Fruit fly (Drosophila melanogaster) whole organism, embryonic: ENCODE measurements around the gene CG46464.

Experiments
- CG10543 ChIP-seq: fragments of 200-800 bp; sonication (Bioruptor generic); optimal IDR thresholded peaks from 3 replicates; lab custom pipeline; 2017; ENCODE audit warnings: missing biosample characterization, mild to moderate bottlenecking, missing genetic modification characterization, moderate library complexity
- CG10565 ChIP-seq: fragments of 200-800 bp; sonication (Bioruptor generic); optimal IDR thresholded peaks from 3 replicates; lab custom pipeline; 2016; ENCODE audit warnings: missing biosample characterization, mild to moderate bottlenecking, missing genetic modification characterization
- CG10959 ChIP-seq: fragments of 200-800 bp; sonication (Bioruptor generic); IDR thresholded peaks from 2 replicates; pipeline ENCODE4 v1.3.6; 2022; ENCODE audit warnings: missing biosample characterization, missing genetic modification characterization
- CG12071 ChIP-seq: fragments of 200-800 bp; sonication (Bioruptor generic); optimal IDR thresholded peaks from 3 replicates; lab custom pipeline; 2018; ENCODE audit warnings: missing biosample characterization, mild to moderate bottlenecking, missing genetic modification characterization
- CG15073 ChIP-seq: fragments of 200-800 bp; sonication (Bioruptor generic); optimal IDR thresholded peaks from 2 replicates; lab custom pipeline; 2016; ENCODE audit warnings: missing biosample characterization, missing genetic modification characterization
- CG15479 ChIP-seq: fragments of 200-800 bp; sonication (Bioruptor generic); optimal IDR thresholded peaks from 3 replicates; lab custom pipeline; 2019; ENCODE audit warnings: missing biosample characterization, mild to moderate bottlenecking, missing genetic modification characterization, moderate library complexity
- CG15696 ChIP-seq: fragments of 200-800 bp; sonication (Bioruptor generic); optimal IDR thresholded peaks from 2 replicates; lab custom pipeline; 2019; ENCODE audit warnings: missing biosample characterization, mild to moderate bottlenecking, missing genetic modification characterization, moderate library complexity
- CG1602 ChIP-seq: fragments of 200-800 bp; sonication (Bioruptor generic); optimal IDR thresholded peaks from 3 replicates; lab custom pipeline; 2016; ENCODE audit warnings: missing biosample characterization, missing genetic modification characterization
- CG17328 ChIP-seq: fragments of 200-800 bp; sonication (Bioruptor generic); IDR thresholded peaks from 2 replicates; pipeline ENCODE4 v1.3.6; 2022; ENCODE audit warnings: missing biosample characterization, missing genetic modification characterization
- CG17385 ChIP-seq: fragments of 200-800 bp; sonication (Bioruptor generic); optimal IDR thresholded peaks from 3 replicates; lab custom pipeline; 2018; ENCODE audit warnings: missing biosample characterization, mild to moderate bottlenecking, missing genetic modification characterization
- CG18011 ChIP-seq: fragments of 200-800 bp; sonication (Bioruptor generic); optimal IDR thresholded peaks from 2 replicates; lab custom pipeline; 2017; ENCODE audit warnings: missing biosample characterization, missing genetic modification characterization, mild to moderate bottlenecking, moderate library complexity, missing genotype
- CG2116 ChIP-seq: fragments of 200-800 bp; sonication (Bioruptor generic); optimal IDR thresholded peaks from 3 replicates; lab custom pipeline; 2018; ENCODE audit warnings: missing biosample characterization, mild to moderate bottlenecking, missing genetic modification characterization
- CG2120 ChIP-seq: fragments of 200-800 bp; sonication (Bioruptor generic); optimal IDR thresholded peaks from 3 replicates; lab custom pipeline; 2016; ENCODE audit warnings: missing biosample characterization, missing genetic modification characterization
- CG2678 ChIP-seq: fragments of 200-800 bp; sonication (Bioruptor generic); optimal IDR thresholded peaks from 3 replicates; lab custom pipeline; 2019; ENCODE audit warnings: missing biosample characterization, mild to moderate bottlenecking, missing genetic modification characterization, moderate library complexity
- CG30431 ChIP-seq: fragments of 200-800 bp; sonication (Bioruptor generic); optimal IDR thresholded peaks from 2 replicates; lab custom pipeline; 2017; ENCODE audit warnings: missing biosample characterization, missing genetic modification characterization
- CG33557 ChIP-seq: fragments of 200-800 bp; sonication (Bioruptor generic); optimal IDR thresholded peaks from 2 replicates; lab custom pipeline; 2019; ENCODE audit warnings: missing biosample characterization, mild to moderate bottlenecking, missing genetic modification characterization, moderate library complexity
- CG3847 ChIP-seq: fragments of 200-800 bp; sonication (Bioruptor generic); IDR thresholded peaks from 2 replicates; pipeline ENCODE4 v1.3.6; 2022; ENCODE audit warnings: missing biosample characterization, missing genetic modification characterization
- CG3995 ChIP-seq: fragments of 200-800 bp; sonication (Bioruptor generic); optimal IDR thresholded peaks from 3 replicates; lab custom pipeline; 2016; ENCODE audit warnings: missing biosample characterization, missing genetic modification characterization
- CG4404 ChIP-seq: fragments of 200-800 bp; sonication (Bioruptor generic); IDR thresholded peaks from 2 replicates; pipeline ENCODE4 v1.3.6; 2022; ENCODE audit warnings: missing biosample characterization, missing genetic modification characterization
- CG8359 ChIP-seq: fragments of 200-800 bp; sonication (Bioruptor generic); optimal IDR thresholded peaks from 2 replicates; lab custom pipeline; 2017; ENCODE audit warnings: missing biosample characterization, mild to moderate bottlenecking, missing genetic modification characterization, borderline replicate concordance
- CrebB ChIP-seq: fragments of 200-800 bp; sonication (Bioruptor generic); optimal IDR thresholded peaks from 3 replicates; lab custom pipeline; 2018; ENCODE audit warnings: missing biosample characterization, mild to moderate bottlenecking, missing genetic modification characterization
- Dll ChIP-seq: fragments of 200-800 bp; sonication (Bioruptor generic); IDR thresholded peaks from 4 replicates; pipeline ENCODE4 v1.3.6; 2022; ENCODE audit warnings: missing biosample characterization, missing genetic modification characterization; ENCODE audit not compliant: partially characterized antibody
- Ets97D ChIP-seq: fragments of 200-800 bp; sonication (Bioruptor generic); optimal IDR thresholded peaks from 3 replicates; lab custom pipeline; 2016; ENCODE audit warnings: missing biosample characterization, missing genetic modification characterization
- Hsf ChIP-seq: fragments of 200-800 bp; sonication (Bioruptor generic); optimal IDR thresholded peaks from 3 replicates; lab custom pipeline; 2016; ENCODE audit warnings: missing biosample characterization, missing genetic modification characterization
- Lhr ChIP-seq: fragments of 200-800 bp; sonication (Bioruptor generic); optimal IDR thresholded peaks from 3 replicates; lab custom pipeline; 2017; ENCODE audit warnings: mild to moderate bottlenecking, missing biosample characterization, missing genetic modification reagents, missing genetic modification characterization
- MBD-R2 ChIP-seq: fragments of 200-800 bp; sonication (Bioruptor generic); IDR thresholded peaks from 2 replicates; pipeline ENCODE4 v1.3.6; 2022; ENCODE audit warnings: missing biosample characterization, missing genetic modification characterization
- Mes4 ChIP-seq: fragments of 200-800 bp; sonication (Bioruptor generic); optimal IDR thresholded peaks from 2 replicates; lab custom pipeline; 2016; ENCODE audit warnings: missing biosample characterization, missing genetic modification characterization
- NC2β ChIP-seq: fragments of 200-800 bp; sonication (Bioruptor generic); optimal IDR thresholded peaks from 2 replicates; lab custom pipeline; 2016; ENCODE audit warnings: missing biosample characterization, missing genetic modification characterization
- NFAT ChIP-seq: fragments of 200-800 bp; sonication (Bioruptor generic); IDR thresholded peaks from 2 replicates; pipeline ENCODE4 v1.3.6; 2022; ENCODE audit warnings: missing biosample characterization, missing genetic modification characterization
- NK7.1 ChIP-seq: fragments of 200-800 bp; sonication (Bioruptor generic); optimal IDR thresholded peaks from 3 replicates; lab custom pipeline; 2016; ENCODE audit warnings: missing biosample characterization, missing genetic modification characterization
- Ptx1 ChIP-seq: fragments of 200-800 bp; sonication (Bioruptor generic); IDR thresholded peaks from 2 replicates; pipeline ENCODE4 v1.3.6; 2022; ENCODE audit warnings: missing biosample characterization, missing genetic modification characterization
- Ravus ChIP-seq: fragments of 200-800 bp; sonication (Bioruptor generic); IDR thresholded peaks from 2 replicates; pipeline ENCODE4 v1.3.6; 2022; ENCODE audit warnings: missing biosample characterization, missing genetic modification characterization
- Scr ChIP-seq: fragments of 200-800 bp; sonication (Bioruptor generic); IDR thresholded peaks from 2 replicates; pipeline ENCODE4 v1.3.6; 2022; ENCODE audit warnings: missing biosample characterization, missing genetic modification characterization; ENCODE audit not compliant: partially characterized antibody
- Sin3A ChIP-seq: fragments of >200 bp; optimal IDR thresholded peaks from 2 replicates; lab custom pipeline; 2018
- YL-1 ChIP-seq: fragments of 200-800 bp; sonication (Bioruptor generic); optimal IDR thresholded peaks from 3 replicates; lab custom pipeline; 2017; ENCODE audit warnings: missing biosample characterization, mild to moderate bottlenecking, missing genetic modification characterization
- bbx ChIP-seq: fragments of 200-800 bp; sonication (Bioruptor generic); IDR thresholded peaks from 2 replicates; pipeline ENCODE4 v1.3.6; 2022; ENCODE audit warnings: missing biosample characterization, missing genetic modification characterization; ENCODE audit not compliant: partially characterized antibody
- dm ChIP-seq: fragments of 200-800 bp; sonication (Bioruptor generic); optimal IDR thresholded peaks from 3 replicates; lab custom pipeline; 2016; ENCODE audit warnings: missing biosample characterization, missing genetic modification characterization
- en ChIP-seq: fragments of 200-800 bp; sonication (Bioruptor generic); optimal IDR thresholded peaks from 2 replicates; lab custom pipeline; 2016; ENCODE audit warnings: missing biosample characterization, missing genetic modification characterization
- eve ChIP-seq, 2 experiments: fragments of >200 bp; optimal IDR thresholded peaks; 2 replicates each; lab custom pipeline; 2017; ENCODE audit warnings: missing biosample characterization in 2 of 2, missing genetic modification characterization in 2 of 2
- fru ChIP-seq: fragments of >200 bp; optimal IDR thresholded peaks from 2 replicates; lab custom pipeline; 2017
- lab ChIP-seq: fragments of 200-800 bp; sonication (Bioruptor generic); optimal IDR thresholded peaks from 3 replicates; lab custom pipeline; 2017; ENCODE audit warnings: missing biosample characterization, missing genetic modification characterization, mild to moderate bottlenecking, moderate library complexity, missing genetic modification reagents
- lilli ChIP-seq: fragments of 200-800 bp; sonication (Bioruptor generic); optimal IDR thresholded peaks from 3 replicates; lab custom pipeline; 2016; ENCODE audit warnings: missing biosample characterization, missing genetic modification characterization
- nau ChIP-seq: fragments of 200-800 bp; sonication (Bioruptor generic); optimal IDR thresholded peaks from 3 replicates; lab custom pipeline; 2017; ENCODE audit warnings: missing biosample characterization, mild to moderate bottlenecking, missing genetic modification characterization, missing genetic modification reagents
- nerfin-1 ChIP-seq: fragments of 200-800 bp; sonication (Bioruptor generic); optimal IDR thresholded peaks from 3 replicates; lab custom pipeline; 2019; ENCODE audit warnings: missing biosample characterization, mild to moderate bottlenecking, missing genetic modification characterization, moderate library complexity
- odd ChIP-seq: fragments of 200-800 bp; sonication (Bioruptor generic); optimal IDR thresholded peaks from 2 replicates; lab custom pipeline; 2017; ENCODE audit warnings: missing biosample characterization, mild to moderate bottlenecking, missing genetic modification characterization
- otp ChIP-seq: fragments of 200-800 bp; sonication (Bioruptor generic); IDR thresholded peaks from 3 replicates; pipeline ENCODE4, ENCODE4 v1.3.6; 2022; ENCODE audit warnings: missing biosample characterization, missing genetic modification characterization
- sens-2 ChIP-seq: fragments of 200-800 bp; sonication (Bioruptor generic); IDR thresholded peaks from 2 replicates; pipeline ENCODE4 v1.3.6; 2022; ENCODE audit warnings: missing biosample characterization, missing genetic modification characterization
- sisA ChIP-seq: fragments of 200-800 bp; sonication (Bioruptor generic); IDR thresholded peaks from 2 replicates; pipeline ENCODE4 v1.3.6; 2022; ENCODE audit warnings: missing biosample characterization, missing genetic modification characterization
- tap ChIP-seq: fragments of 200-800 bp; optimal IDR thresholded peaks from 3 replicates; lab custom pipeline; 2019; ENCODE audit warnings: missing biosample characterization, mild to moderate bottlenecking, missing genetic modification characterization, moderate library complexity
- tx ChIP-seq: fragments of 200-800 bp; sonication (Bioruptor generic); optimal IDR thresholded peaks from 2 replicates; lab custom pipeline; 2016; ENCODE audit warnings: missing biosample characterization, missing genetic modification characterization
- vnd ChIP-seq: fragments of 200-800 bp; sonication (Bioruptor generic); IDR thresholded peaks from 3 replicates; pipeline ENCODE4 v1.3.6; 2022; ENCODE audit warnings: missing biosample characterization, missing genetic modification characterization; ENCODE audit not compliant: partially characterized antibody

Gene CG46464

dm6 chrX:17423310-17423945 is 20.4 kb downstream of the CG46464 start, which contains the start of gene ENGase (continued):
- no peak for TF ChIP-seq CG15696 (tag; lab: Kevin White, UChicago)
- TF ChIP-seq CG10959 (GFP tag; lab: Robert Waterston, UW) = no peak
- no peak for TF ChIP-seq CG18011 (GFP tag; lab: Kevin White, UChicago)
- no peak for TF ChIP-seq CG12071 (GFP tag; lab: Kevin White, UChicago)
- peak; percentile 76 for TF ChIP-seq Sin3A (lab: Kevin White, UChicago)
- no peak for TF ChIP-seq eve (GFP tag; optimal IDR thresholded peaks at IDR 0.05; lab: Kevin White, UChicago)
- no peak for TF ChIP-seq CG8359
- no peak for TF ChIP-seq en (GFP tag; lab: Kevin White, UChicago)
- TF ChIP-seq CG3995 = no peak
- TF ChIP-seq vnd (GFP tag; lab: Robert Waterston, UW) = no peak
- 0 out of 4 replicates have a peak, but pooled peaks have one; percentile 13 for TF ChIP-seq Dll
- TF ChIP-seq sisA = no peak
- no peak for TF ChIP-seq sens-2 (GFP tag; lab: Robert Waterston, UW)
- no peak for TF ChIP-seq fru (lab: Kevin White, UChicago)
- no peak for TF ChIP-seq YL-1 (GFP tag; lab: Kevin White, UChicago)
- TF ChIP-seq CG1602 (GFP tag; lab: Kevin White, UChicago) = no peak
- peak; percentile 12 for TF ChIP-seq dm (GFP tag; lab: Kevin White, UChicago)
- no peak for TF ChIP-seq Ravus (GFP tag; lab: Robert Waterston, UW)
- no peak for TF ChIP-seq CG15479 (GFP tag; lab: Kevin White, UChicago)
- TF ChIP-seq NK7.1 = no peak
- no peak for TF ChIP-seq tx (GFP tag; lab: Kevin White, UChicago)
- no peak for TF ChIP-seq CG15073 (GFP tag; lab: Kevin White, UChicago)
- no peak for TF ChIP-seq CG30431
- peak; percentile 99 for TF ChIP-seq CG17385
- no peak for TF ChIP-seq Hsf
- TF ChIP-seq CG4404 (GFP tag; lab: Robert Waterston, UW) = no peak
- peak; percentile 47 for TF ChIP-seq CG2120 (GFP tag; lab: Kevin White, UChicago)
- TF ChIP-seq odd = no peak
- peak; percentile 16 for TF ChIP-seq Ets97D (GFP tag; lab: Kevin White, UChicago)
- TF ChIP-seq otp (GFP tag; lab: Robert Waterston, UW) = no peak
- no peak for TF ChIP-seq CG33557 (GFP tag; lab: Kevin White, UChicago)
- TF ChIP-seq Scr (GFP tag; lab: Robert Waterston, UW) = no peak
- TF ChIP-seq Mes4 (GFP tag; lab: Kevin White, UChicago) = no peak
- no peak for TF ChIP-seq nau (GFP tag; lab: Kevin White, UChicago)
- TF ChIP-seq lab (GFP tag; lab: Kevin White, UChicago) = no peak
- TF ChIP-seq MBD-R2 = peak; percentile 70
- no peak for TF ChIP-seq CG17328 (GFP tag; lab: Robert Waterston, UW)
- TF ChIP-seq CrebB = no peak
- TF ChIP-seq CG10565 (GFP tag; lab: Kevin White, UChicago) = no peak
- no peak for TF ChIP-seq bbx
- TF ChIP-seq nerfin-1 = no peak
- TF ChIP-seq tap (tag; lab: Kevin White, UChicago) = no peak
- TF ChIP-seq CG10543 = peak; percentile 4
- no peak for TF ChIP-seq Ptx1 (GFP tag; lab: Robert Waterston, UW)
- no peak for TF ChIP-seq CG2678
- TF ChIP-seq Lhr (GFP tag; lab: Kevin White, UChicago) = no peak
- TF ChIP-seq lilli (GFP tag; lab: Kevin White, UChicago) = no peak
- TF ChIP-seq NFAT (GFP tag; lab: Robert Waterston, UW) = no peak
- no peak for TF ChIP-seq NC2β
- TF ChIP-seq CG3847 (GFP tag; lab: Robert Waterston, UW) = peak; percentile 39; the same call in 1 of the 2 replicates
- peak; percentile 5 for TF ChIP-seq CG2116 (GFP tag; lab: Kevin White, UChicago)
